Worm (Caenorhabditis elegans): Measurements from ENCODE around the gene sri-9.
A peak's percentile ranks its signal among the peaks of the same experiment; 100 is the strongest.

The sri-9 gene

ce11 chrV:17005189-17005588 lies 3.9 kb downstream of the sri-9 start, which contains the start of gene srh-131:
TSS of gene srh-131 (plus strand) at chrV:17005489.
- TF ChIP-seq ztf-3 (GFP tag; optimal IDR thresholded peaks at IDR 0.05): no peak
- TF ChIP-seq unc-62 (GFP tag; optimal IDR thresholded peaks at IDR 0.05): no peak

- no peak for TF ChIP-seq nhr-90 (tag; optimal IDR thresholded peaks at IDR 0.05)
- TF ChIP-seq F52B5.7 (tag; optimal IDR thresholded peaks at IDR 0.05): no peak
- TF ChIP-seq Y79H2A.3 (GFP tag; conservative IDR thresholded peaks at IDR 0.05): no peak
- TF ChIP-seq rcor-1 (GFP tag; IDR thresholded peaks at IDR 0.05): no peak
- TF ChIP-seq K11D2.4 (GFP tag; IDR thresholded peaks at IDR 0.05): no peak
- no peak for TF ChIP-seq zfh-2 (GFP tag; conservative IDR thresholded peaks at IDR 0.05)
- no peak for TF ChIP-seq pbrm-1 (GFP tag; IDR thresholded peaks at IDR 0.05)
- no peak for TF ChIP-seq aptf-2 (GFP tag; conservative IDR thresholded peaks at IDR 0.05)
- TF ChIP-seq C06A6.2 (GFP tag; conservative IDR thresholded peaks at IDR 0.05): no peak
- no peak for TF ChIP-seq nhr-27 (tag; optimal IDR thresholded peaks at IDR 0.05)
- no peak for TF ChIP-seq ZK185.1 (tag; optimal IDR thresholded peaks at IDR 0.05; ENCODE audit: poor library complexity, severe bottlenecking)
- no peak for TF ChIP-seq sdz-38 (tag; optimal IDR thresholded peaks at IDR 0.05)
- no peak for TF ChIP-seq ztf-28 (GFP tag; IDR thresholded peaks at IDR 0.05)
- TF ChIP-seq unc-62 (GFP tag; optimal IDR thresholded peaks at IDR 0.05): no peak
- TF ChIP-seq T07F8.4 (tag; optimal IDR thresholded peaks at IDR 0.05): no peak
- TF ChIP-seq nfya-2 (GFP tag; IDR thresholded peaks at IDR 0.05): no peak
- TF ChIP-seq cebp-2 (GFP tag; IDR thresholded peaks at IDR 0.05): no peak
- TF ChIP-seq F39B2.1 (GFP tag; IDR thresholded peaks at IDR 0.05): no peak
These were observed 7.0 kb downstream of the sri-9 start, which contains the start of gene sri-69 for ce11 chrV:17008302-17008701. TSS of gene sri-69 (minus strand) at chrV:17008402.

ce11 chrV:17009342-17010064 lies 8.2 kb downstream of the sri-9 start, which contains the start of the genes clc-12 and clec-240:
TSS of gene clc-12 (minus strand) at chrV:17009388.
TSS of gene clec-240 (plus strand) at chrV:17010014.
- TF ChIP-seq T07F8.4 (tag; optimal IDR thresholded peaks at IDR 0.05) (no peak), tlf-1 (GFP tag; optimal IDR thresholded peaks at IDR 0.05) (no peak), rcor-1 (GFP tag; IDR thresholded peaks at IDR 0.05) (no peak), attf-5 (GFP tag; optimal IDR thresholded peaks at IDR 0.05) (no peak), atf-7 (tag; optimal IDR thresholded peaks at IDR 0.05) (no peak), ztf-28 (GFP tag; IDR thresholded peaks at IDR 0.05) (no peak)

- TF ChIP-seq F23B12.7 (tag; optimal IDR thresholded peaks at IDR 0.05; ENCODE audit: insufficient read depth) (no peak), dox-1 (GFP tag; IDR thresholded peaks at IDR 0.05) (no peak), B0035.1 (tag; optimal IDR thresholded peaks at IDR 0.05) (no peak), pbrm-1 (GFP tag; IDR thresholded peaks at IDR 0.05) (no peak), B0261.1 (tag; optimal IDR thresholded peaks at IDR 0.05) (no peak)
These were observed 12.0 kb downstream of the sri-9 start, which contains the start of gene clec-241 for ce11 chrV:17013232-17013631. TSS of gene clec-241 (minus strand) at chrV:17013332.

- TF ChIP-seq let-526 (GFP tag; IDR thresholded peaks at IDR 0.05): no peak
- no peak for TF ChIP-seq Y79H2A.3 (GFP tag; conservative IDR thresholded peaks at IDR 0.05)
- TF ChIP-seq rec-8 (tag; optimal IDR thresholded peaks at IDR 0.05): no peak
- TF ChIP-seq madf-6 (GFP tag; IDR thresholded peaks at IDR 0.05): no peak
- no peak for TF ChIP-seq pbrm-1 (GFP tag; IDR thresholded peaks at IDR 0.05)
- TF ChIP-seq tlf-1 (GFP tag; optimal IDR thresholded peaks at IDR 0.05): no peak
- TF ChIP-seq nhr-179 (tag; optimal IDR thresholded peaks at IDR 0.05): no peak
- no peak for TF ChIP-seq ztf-28 (GFP tag; IDR thresholded peaks at IDR 0.05)
- TF ChIP-seq cebp-2 (GFP tag; IDR thresholded peaks at IDR 0.05): no peak
- no peak for TF ChIP-seq attf-5 (GFP tag; optimal IDR thresholded peaks at IDR 0.05)
- no peak for TF ChIP-seq ZK185.1 (tag; optimal IDR thresholded peaks at IDR 0.05; ENCODE audit: poor library complexity, severe bottlenecking)
- TF ChIP-seq nhr-120 (GFP tag; IDR thresholded peaks at IDR 0.05): no peak
- TF ChIP-seq die-1 (tag; optimal IDR thresholded peaks at IDR 0.05): no peak
- TF ChIP-seq ets-4 (GFP tag; optimal IDR thresholded peaks at IDR 0.05): peak; percentile 20
- no peak for TF ChIP-seq Y56A3A.18 (GFP tag; IDR thresholded peaks at IDR 0.05)
- no peak for TF ChIP-seq xnd-1 (tag; optimal IDR thresholded peaks at IDR 0.05)
- TF ChIP-seq F52B5.7 (tag; optimal IDR thresholded peaks at IDR 0.05): no peak
- 0 out of 2 replicates have a peak, but pooled peaks have one; percentile 28 for TF ChIP-seq dox-1 (GFP tag; IDR thresholded peaks at IDR 0.05)
- no peak for TF ChIP-seq ekl-4 (GFP tag; IDR thresholded peaks at IDR 0.05)
- TF ChIP-seq fkh-3 (tag; optimal IDR thresholded peaks at IDR 0.05): no peak
- TF ChIP-seq lin-26 (GFP tag; IDR thresholded peaks at IDR 0.05): no peak
- no peak for TF ChIP-seq ceh-91 (GFP tag; IDR thresholded peaks at IDR 0.05)
These were observed 12.8 kb downstream of the sri-9 start, which contains the start of gene clc-13 for ce11 chrV:17014050-17014449. TSS of gene clc-13 (plus strand) at chrV:17014408.
